Fruit fly (Drosophila melanogaster): Measurements from ENCODE around the gene Pmi.

Gene Pmi

DNA sequence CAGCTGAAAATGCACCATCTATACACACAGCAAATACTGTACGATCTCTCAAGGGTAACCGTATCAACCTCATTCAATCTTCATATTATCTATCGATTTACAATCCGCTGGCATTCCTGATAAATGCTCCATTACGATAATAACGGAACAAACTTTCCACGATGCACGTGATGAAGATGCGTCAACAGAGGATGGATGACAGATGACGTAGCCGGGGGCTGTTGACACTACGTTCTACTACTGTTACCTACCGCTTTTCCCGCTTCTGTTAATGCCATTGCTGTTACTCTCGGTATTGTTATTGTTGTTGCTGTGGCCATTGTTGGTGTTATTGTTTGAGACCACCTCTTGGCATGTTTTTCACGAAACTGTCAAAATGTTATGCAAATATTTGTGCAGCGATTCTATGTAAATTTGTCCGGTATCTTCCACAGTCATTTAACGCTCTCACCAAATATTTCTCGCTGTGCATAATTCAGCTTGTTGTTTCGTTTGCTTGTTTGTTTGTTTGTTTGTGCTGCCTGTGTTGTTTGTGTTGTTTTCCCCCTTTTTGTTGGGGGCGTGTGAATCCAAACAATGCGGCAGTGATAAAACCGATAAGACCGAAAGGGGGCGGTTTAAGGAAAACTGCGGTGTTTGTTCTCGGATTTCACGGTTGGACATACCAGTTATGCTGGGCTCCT is 44.1 kb downstream of the Pmi start (continued):
- peak; percentile 72 for TF ChIP-seq maf-S (GFP tag; optimal IDR thresholded peaks at IDR 0.05)
- no peak for TF ChIP-seq ham (GFP tag; IDR thresholded peaks at IDR 0.05)
- peak; percentile 69 for TF ChIP-seq CG11247 (GFP tag; IDR thresholded peaks at IDR 0.05)
- no peak for TF ChIP-seq Doc3 (GFP tag; IDR thresholded peaks at IDR 0.05; ENCODE audit: partially characterized antibody)
- TF ChIP-seq Asciz (GFP tag; optimal IDR thresholded peaks at IDR 0.05) = peak; percentile 96
- TF ChIP-seq CG2129 (GFP tag; IDR thresholded peaks at IDR 0.05; ENCODE audit: partially characterized antibody) = no peak
- no peak for TF ChIP-seq vfl (GFP tag; optimal IDR thresholded peaks at IDR 0.05)
- TF ChIP-seq hkb (optimal IDR thresholded peaks at IDR 0.05) = no peak
- TF ChIP-seq hkb (GFP tag; IDR thresholded peaks at IDR 0.05) = peak; percentile 83
- TF ChIP-seq CG10462 (GFP tag; optimal IDR thresholded peaks at IDR 0.05) = peak; percentile 81
- TF ChIP-seq CG33213 (GFP tag; optimal IDR thresholded peaks at IDR 0.05) = peak; percentile 91
- TF ChIP-seq knrl (GFP tag; IDR thresholded peaks at IDR 0.05; ENCODE audit: partially characterized antibody) = no peak
- peak; percentile 47; the same call in 1 of the 2 replicates for TF ChIP-seq stc (GFP tag; IDR thresholded peaks at IDR 0.05)
- TF ChIP-seq Abd-B (GFP tag; optimal IDR thresholded peaks at IDR 0.05) = peak; percentile 13
- peak; percentile 76 for TF ChIP-seq en (GFP tag; optimal IDR thresholded peaks at IDR 0.05)
- TF ChIP-seq CG10565 (GFP tag; optimal IDR thresholded peaks at IDR 0.05) = peak; percentile 45
- TF ChIP-seq cato (GFP tag; optimal IDR thresholded peaks at IDR 0.05; ENCODE audit: borderline replicate concordance) = peak; percentile 69
- TF ChIP-seq bbx (GFP tag; IDR thresholded peaks at IDR 0.05; ENCODE audit: partially characterized antibody) = no peak
- TF ChIP-seq sob (GFP tag; IDR thresholded peaks at IDR 0.05) = peak; percentile 69
- TF ChIP-seq CG3281 (GFP tag; optimal IDR thresholded peaks at IDR 0.05) = peak; percentile 76
- no peak for TF ChIP-seq Lpt (GFP tag; optimal IDR thresholded peaks at IDR 0.05)
- peak; percentile 89 for TF ChIP-seq dmrt11E (tag; optimal IDR thresholded peaks at IDR 0.05)
- TF ChIP-seq CG2889 (GFP tag; IDR thresholded peaks at IDR 0.05) = no peak
- TF ChIP-seq HHEX (GFP tag; optimal IDR thresholded peaks at IDR 0.05) = peak; percentile 88
- TF ChIP-seq CG7786 (GFP tag; optimal IDR thresholded peaks at IDR 0.05) = peak; percentile 63
- TF ChIP-seq cas (GFP tag; IDR thresholded peaks at IDR 0.05) = no peak
- TF ChIP-seq Ets65A (GFP tag) = peak; percentile 63
- TF ChIP-seq CG10366 (GFP tag; IDR thresholded peaks at IDR 0.05) = peak; percentile 55
- peak; percentile 63 for TF ChIP-seq Hr3 (GFP tag; optimal IDR thresholded peaks at IDR 0.05)
- TF ChIP-seq fd3F (GFP tag; optimal IDR thresholded peaks at IDR 0.05) = peak; percentile 29
- TF ChIP-seq CG18262 (tag; optimal IDR thresholded peaks at IDR 0.05) = peak; percentile 81
- TF ChIP-seq NC2α (GFP tag; optimal IDR thresholded peaks at IDR 0.05) = peak; percentile 91
- TF ChIP-seq jumu (GFP tag; optimal IDR thresholded peaks at IDR 0.05) = peak; percentile 62
- no peak for TF ChIP-seq prd (optimal IDR thresholded peaks at IDR 0.05)
- peak; percentile 30; the same call in 1 of the 3 replicates for TF ChIP-seq prd (GFP tag; IDR thresholded peaks at IDR 0.05)
- peak; percentile 44 for TF ChIP-seq lilli (GFP tag; optimal IDR thresholded peaks at IDR 0.05)
- no peak for TF ChIP-seq CG9932 (GFP tag; IDR thresholded peaks at IDR 0.05)
- no peak for TF ChIP-seq mld (GFP tag; IDR thresholded peaks at IDR 0.05; ENCODE audit: partially characterized antibody)
- TF ChIP-seq CG7839 (tag; optimal IDR thresholded peaks at IDR 0.05) = peak; percentile 65
- TF ChIP-seq Bteb2 (GFP tag; optimal IDR thresholded peaks at IDR 0.05) = peak; percentile 53
- TF ChIP-seq CG30431 (GFP tag; optimal IDR thresholded peaks at IDR 0.05) = peak; percentile 80
- peak; percentile 55 for TF ChIP-seq HmgD (GFP tag; optimal IDR thresholded peaks at IDR 0.05)
- TF ChIP-seq CG14441 (GFP tag; IDR thresholded peaks at IDR 0.05) = peak; percentile 39; the same call in 1 of the 2 replicates
- peak; percentile 82 for TF ChIP-seq CG14965 (GFP tag; optimal IDR thresholded peaks at IDR 0.05; ENCODE audit: borderline replicate concordance)
- TF ChIP-seq CG15479 (GFP tag; optimal IDR thresholded peaks at IDR 0.05) = peak; percentile 44
- peak; percentile 67 for TF ChIP-seq zen (tag; optimal IDR thresholded peaks at IDR 0.05)
- TF ChIP-seq CG3163 (GFP tag; optimal IDR thresholded peaks at IDR 0.05) = peak; percentile 80
- peak; percentile 52 to 61 for TF ChIP-seq dpn (GFP tag; optimal IDR thresholded peaks at IDR 0.05)
- no peak for TF ChIP-seq Gsc (GFP tag; IDR thresholded peaks at IDR 0.05)
- peak; percentile 67 for TF ChIP-seq kah (GFP tag; optimal IDR thresholded peaks at IDR 0.05)

Measured in whole organism, embryonic.